Fruit fly (Drosophila melanogaster): ENCODE results near the gene Jon65Aii.

Jon65Aii gene

dm6 chr3L:6085988-6086387 is 33.9 kb downstream of the Jon65Aii start (continued):
- TF ChIP-seq crp (GFP tag; optimal IDR thresholded peaks at IDR 0.05): no peak
- TF ChIP-seq repo (GFP tag; optimal IDR thresholded peaks at IDR 0.05): no peak
- TF ChIP-seq CG18619 (GFP tag; optimal IDR thresholded peaks at IDR 0.05): no peak
- TF ChIP-seq TFAM (GFP tag; optimal IDR thresholded peaks at IDR 0.05): no peak
- TF ChIP-seq vfl (GFP tag; optimal IDR thresholded peaks at IDR 0.05): no peak
- TF ChIP-seq Meics (GFP tag; optimal IDR thresholded peaks at IDR 0.05): no peak
- TF ChIP-seq HHEX (GFP tag; optimal IDR thresholded peaks at IDR 0.05): no peak
- no peak for TF ChIP-seq pan (optimal IDR thresholded peaks at IDR 0.05)
- TF ChIP-seq pan (GFP tag; optimal IDR thresholded peaks at IDR 0.05 in 1 of 2, IDR thresholded peaks at IDR 0.05 in 1 of 2): no peak
- no peak for TF ChIP-seq bowl (GFP tag; IDR thresholded peaks at IDR 0.05)
- TF ChIP-seq CG9932 (GFP tag; IDR thresholded peaks at IDR 0.05): peak; percentile 51; the same call in 1 of the 2 replicates
- TF ChIP-seq pb (GFP tag; optimal IDR thresholded peaks at IDR 0.05): no peak
- peak; percentile 45 for TF ChIP-seq CG9817 (tag; optimal IDR thresholded peaks at IDR 0.05)
- no peak for TF ChIP-seq Hey (tag; optimal IDR thresholded peaks at IDR 0.05)
- 0 out of 3 replicates have a peak, but pooled peaks have one; percentile 12 for TF ChIP-seq CG17361 (GFP tag; IDR thresholded peaks at IDR 0.05)
- TF ChIP-seq CG16813 (GFP tag; IDR thresholded peaks at IDR 0.05; ENCODE audit: partially characterized antibody): no peak
- peak; percentile 23 for TF ChIP-seq CG9727 (GFP tag; optimal IDR thresholded peaks at IDR 0.05)
- no peak for TF ChIP-seq chinmo (GFP tag; IDR thresholded peaks at IDR 0.05; ENCODE audit: partially characterized antibody)
- TF ChIP-seq fd3F (GFP tag; optimal IDR thresholded peaks at IDR 0.05): no peak
- TF ChIP-seq CG34422 (GFP tag; IDR thresholded peaks at IDR 0.05): no peak
- no peak for TF ChIP-seq CHES-1-like (GFP tag; optimal IDR thresholded peaks at IDR 0.05)
- TF ChIP-seq caup (GFP tag; optimal IDR thresholded peaks at IDR 0.05; ENCODE audit: severe bottlenecking): no peak
- TF ChIP-seq Max (GFP tag; optimal IDR thresholded peaks at IDR 0.05): no peak
- TF ChIP-seq en (GFP tag; optimal IDR thresholded peaks at IDR 0.05): no peak
- TF ChIP-seq Hr3 (GFP tag; optimal IDR thresholded peaks at IDR 0.05): peak; percentile 14
- TF ChIP-seq Opbp (GFP tag; IDR thresholded peaks at IDR 0.05; ENCODE audit: partially characterized antibody): no peak
- TF ChIP-seq pfk (GFP tag; optimal IDR thresholded peaks at IDR 0.05): no peak
- no peak for TF ChIP-seq Hr39 (optimal IDR thresholded peaks at IDR 0.05)
- 0 out of 2 replicates have a peak, but pooled peaks have one; percentile 15 for TF ChIP-seq esg (GFP tag; conservative IDR thresholded peaks at IDR 0.05)
- TF ChIP-seq scrt (GFP tag; optimal IDR thresholded peaks at IDR 0.05): no peak
- TF ChIP-seq CG12219 (GFP tag; optimal IDR thresholded peaks at IDR 0.05): no peak
- TF ChIP-seq fu2 (GFP tag; optimal IDR thresholded peaks at IDR 0.05): no peak
- no peak for TF ChIP-seq Bdp1 (GFP tag; optimal IDR thresholded peaks at IDR 0.05)
- no peak for TF ChIP-seq ro (GFP tag; IDR thresholded peaks at IDR 0.05)
- TF ChIP-seq CG3847 (GFP tag; IDR thresholded peaks at IDR 0.05): peak; percentile 58
- peak; percentile 54 for TF ChIP-seq grau (tag; optimal IDR thresholded peaks at IDR 0.05)
- peak in 1 of 2 experiments; percentile 55 for TF ChIP-seq bsh (GFP tag; optimal IDR thresholded peaks at IDR 0.05)
- TF ChIP-seq CG11560 (tag; IDR thresholded peaks at IDR 0.05): no peak
- TF ChIP-seq CG14965 (GFP tag; optimal IDR thresholded peaks at IDR 0.05; ENCODE audit: borderline replicate concordance): no peak
- TF ChIP-seq CG16779 (GFP tag; IDR thresholded peaks at IDR 0.05): no peak
- no peak for TF ChIP-seq ind (GFP tag; optimal IDR thresholded peaks at IDR 0.05)
- no peak for TF ChIP-seq CG11398 (GFP tag; optimal IDR thresholded peaks at IDR 0.05)
- no peak for TF ChIP-seq Ada2b (GFP tag; IDR thresholded peaks at IDR 0.05)
- TF ChIP-seq cad (GFP tag; optimal IDR thresholded peaks at IDR 0.05): no peak
- TF ChIP-seq CG7357 (GFP tag; IDR thresholded peaks at IDR 0.05): no peak
- TF ChIP-seq CG9797 (GFP tag; optimal IDR thresholded peaks at IDR 0.05): no peak
- TF ChIP-seq CG1832 (GFP tag; optimal IDR thresholded peaks at IDR 0.05): no peak
- no peak for TF ChIP-seq Abd-B (GFP tag; optimal IDR thresholded peaks at IDR 0.05)
- TF ChIP-seq Ssrp (tag; optimal IDR thresholded peaks at IDR 0.05): peak; percentile 14
- TF ChIP-seq vvl (GFP tag; IDR thresholded peaks at IDR 0.05): no peak
- no peak for TF ChIP-seq CG1792 (GFP tag; optimal IDR thresholded peaks at IDR 0.05)
- TF ChIP-seq lab (GFP tag; optimal IDR thresholded peaks at IDR 0.05): no peak

Data from whole organism, embryonic.